Worm (Caenorhabditis elegans): ENCODE data around the gene sma-10.

sma-10 gene

DNA sequence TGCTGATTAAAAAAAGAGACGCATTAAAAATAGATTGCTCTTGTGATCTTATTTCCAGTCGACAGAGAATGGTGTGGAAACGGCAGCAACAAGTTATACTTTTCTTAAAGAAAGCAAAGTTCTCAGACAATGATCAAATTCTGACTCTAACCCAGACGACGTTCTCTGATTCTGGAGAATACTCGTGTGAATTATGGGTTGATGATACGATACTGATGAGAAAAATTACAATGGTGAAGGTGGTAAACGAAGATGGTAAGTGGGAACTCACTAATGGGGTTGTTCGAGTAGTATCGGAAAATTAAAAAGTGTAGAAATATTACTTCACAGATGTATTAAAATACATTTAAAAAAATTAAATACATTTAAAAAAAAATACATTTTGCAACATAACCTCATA, 4.1 kb downstream of the sma-10 start:
- no peak for TF ChIP-seq elt-4 (tag; optimal IDR thresholded peaks at IDR 0.05)
- no peak for TF ChIP-seq pag-3 (tag; optimal IDR thresholded peaks at IDR 0.05; ENCODE audit: borderline replicate concordance)
- TF ChIP-seq ceh-6 (GFP tag; optimal IDR thresholded peaks at IDR 0.05) = no peak
- TF ChIP-seq pqm-1 (tag; optimal IDR thresholded peaks at IDR 0.05) = no peak
- TF ChIP-seq unc-55 (GFP tag; optimal IDR thresholded peaks at IDR 0.05) = no peak
- TF ChIP-seq nhr-11 (tag; optimal IDR thresholded peaks at IDR 0.05) = no peak
- no peak for TF ChIP-seq ceh-48 (tag; optimal IDR thresholded peaks at IDR 0.05)
- no peak for TF ChIP-seq elt-2 (tag; optimal IDR thresholded peaks at IDR 0.05)
- TF ChIP-seq pha-2 (tag; optimal IDR thresholded peaks at IDR 0.05) = no peak

DNA sequence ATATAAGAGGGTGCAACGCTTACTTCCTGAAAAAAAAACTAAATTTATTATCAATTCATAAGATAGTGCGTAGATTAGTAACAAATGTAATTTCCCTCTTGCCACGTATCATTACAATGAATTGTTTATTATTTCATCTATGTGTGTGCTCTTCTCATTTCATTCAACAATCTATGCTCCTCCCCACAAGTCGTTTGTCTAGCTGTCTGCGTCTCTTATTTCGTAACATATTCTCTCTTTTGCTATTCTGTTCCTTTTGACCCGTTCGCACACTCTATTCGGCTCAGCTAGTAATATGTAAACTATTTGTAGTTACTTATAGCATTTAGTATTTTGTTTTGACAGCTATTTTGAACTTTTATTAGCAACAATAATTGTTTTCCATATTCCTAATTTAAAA, 7.8 kb downstream of the sma-10 start:
- TF ChIP-seq ceh-30 (tag; optimal IDR thresholded peaks at IDR 0.05) = no peak
- no peak for TF ChIP-seq fkh-10 (GFP tag; optimal IDR thresholded peaks at IDR 0.05)
- no peak for TF ChIP-seq nhr-232 (tag; optimal IDR thresholded peaks at IDR 0.05)
- no peak for TF ChIP-seq hlh-15 (tag; optimal IDR thresholded peaks at IDR 0.05)
- TF ChIP-seq ceh-2 (tag; optimal IDR thresholded peaks at IDR 0.05) = no peak
- no peak for TF ChIP-seq unc-55 (GFP tag; optimal IDR thresholded peaks at IDR 0.05)

DNA sequence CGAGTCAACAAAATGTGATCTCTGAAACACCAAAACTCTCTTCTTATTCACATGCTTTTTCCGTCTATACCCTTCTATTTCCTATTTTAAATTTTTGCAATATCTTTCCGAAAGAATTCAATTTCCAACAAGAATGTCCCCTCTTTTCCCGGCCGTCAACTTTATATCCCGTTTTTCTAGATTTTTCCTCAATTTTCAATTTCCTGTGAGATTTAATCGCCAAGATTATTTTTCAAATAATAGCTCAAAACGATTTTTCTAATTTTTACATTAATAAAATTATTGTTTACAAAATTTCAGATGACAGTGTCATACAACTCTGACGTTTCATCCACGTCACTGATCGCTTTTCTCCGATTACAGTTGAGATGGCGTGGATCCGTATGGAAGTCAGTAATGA, 9.1 kb downstream of the sma-10 start, which contains the start of gene best-19:
best-19 (plus strand) TSS at position 301 of the 400 bp plus-strand sequence.
- TF ChIP-seq eyg-1 (tag; optimal IDR thresholded peaks at IDR 0.05) (no peak), unc-42 (tag; optimal IDR thresholded peaks at IDR 0.05) (peak; percentile 52)

DNA sequence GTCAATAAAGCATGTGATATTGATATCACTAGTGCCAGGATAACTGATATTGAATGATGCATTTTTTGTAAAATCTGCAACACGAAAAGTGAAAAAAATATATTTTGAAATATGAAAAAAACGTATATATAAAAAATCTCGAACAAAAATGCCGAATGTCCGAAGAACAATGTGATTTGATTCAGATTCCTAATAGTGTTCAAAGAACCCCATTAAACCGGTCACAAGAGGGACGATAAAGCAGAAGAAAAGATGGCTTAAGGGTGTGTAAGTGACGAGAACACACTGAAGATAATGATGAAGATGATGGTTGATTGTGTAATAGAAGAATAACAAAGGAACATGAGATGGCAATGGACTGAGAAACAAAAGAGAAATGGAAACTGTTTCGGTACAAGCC, 13.8 kb downstream of the sma-10 start, which contains the start of gene T21D12.14:
T21D12.14 (minus strand) TSS at position 101 of the 400 bp plus-strand sequence.
- TF ChIP-seq pqm-1 (tag; optimal IDR thresholded peaks at IDR 0.05) (no peak), elt-4 (tag; optimal IDR thresholded peaks at IDR 0.05) (no peak)

DNA sequence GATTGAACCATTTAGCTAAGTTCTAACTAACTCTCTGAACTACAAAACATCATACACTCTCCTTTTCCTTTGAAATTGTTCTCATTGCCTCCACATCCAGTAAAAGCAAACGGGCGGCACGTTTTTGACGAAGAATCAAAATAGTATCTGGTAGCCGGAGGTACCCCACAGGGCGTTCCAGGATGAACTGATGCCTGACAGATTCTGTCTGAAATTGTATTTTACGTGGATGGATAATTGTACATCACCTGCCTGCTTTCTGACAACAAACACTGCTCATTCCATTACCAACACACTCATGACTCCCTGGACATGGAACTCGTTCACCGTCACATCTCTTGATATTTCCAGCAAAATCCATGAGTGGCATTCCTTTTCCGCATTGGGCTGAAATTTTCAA, 16.2 kb downstream of the sma-10 start:
- TF ChIP-seq T23F11.4 (GFP tag; optimal IDR thresholded peaks at IDR 0.05) (no peak), ceh-48 (tag; optimal IDR thresholded peaks at IDR 0.05) (no peak), fkh-10 (GFP tag; optimal IDR thresholded peaks at IDR 0.05) (no peak), ceh-14 (tag; optimal IDR thresholded peaks at IDR 0.05) (no peak), odd-2 (tag; optimal IDR thresholded peaks at IDR 0.05) (no peak), ahr-1 (tag; optimal IDR thresholded peaks at IDR 0.05) (no peak), ztf-16 (tag; optimal IDR thresholded peaks at IDR 0.05) (no peak), ceh-9 (tag; optimal IDR thresholded peaks at IDR 0.05) (no peak), unc-42 (tag; optimal IDR thresholded peaks at IDR 0.05) (no peak), elt-2 (tag; optimal IDR thresholded peaks at IDR 0.05) (no peak), ceh-24 (tag; optimal IDR thresholded peaks at IDR 0.05) (no peak)

DNA sequence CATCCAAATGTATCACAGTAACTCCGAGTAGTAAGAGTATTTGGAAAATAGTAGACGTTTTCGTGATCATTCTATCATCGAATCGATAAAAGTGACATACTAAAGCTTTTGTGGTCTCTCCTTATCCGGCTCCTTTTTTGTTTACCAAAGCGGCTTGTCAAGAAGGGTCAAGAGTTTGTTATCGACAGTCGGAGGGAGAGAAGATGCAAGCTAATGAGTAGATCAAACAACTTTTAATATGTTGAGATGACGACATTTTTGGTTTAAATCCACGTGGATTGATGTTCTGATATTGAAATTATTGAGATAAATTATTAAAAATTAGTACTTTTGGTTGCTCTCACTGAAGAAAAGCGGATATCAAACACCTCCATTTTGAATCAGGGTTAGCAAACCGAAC, 17.1 kb downstream of the sma-10 start, which contains the start of gene T21D12.7:
T21D12.7 (minus strand) TSS at position 101 of the 400 bp plus-strand sequence.
- TF ChIP-seq pha-4 (tag; optimal IDR thresholded peaks at IDR 0.05) = no peak
- TF ChIP-seq T23F11.4 (GFP tag; optimal IDR thresholded peaks at IDR 0.05) = no peak
- no peak for TF ChIP-seq ahr-1 (tag; optimal IDR thresholded peaks at IDR 0.05)
- no peak for TF ChIP-seq sdc-2 (tag; optimal IDR thresholded peaks at IDR 0.05)
- no peak for TF ChIP-seq ceh-14 (tag; optimal IDR thresholded peaks at IDR 0.05)
- no peak for TF ChIP-seq nhr-11 (tag; optimal IDR thresholded peaks at IDR 0.05)
- TF ChIP-seq odd-2 (tag; optimal IDR thresholded peaks at IDR 0.05) = no peak

DNA sequence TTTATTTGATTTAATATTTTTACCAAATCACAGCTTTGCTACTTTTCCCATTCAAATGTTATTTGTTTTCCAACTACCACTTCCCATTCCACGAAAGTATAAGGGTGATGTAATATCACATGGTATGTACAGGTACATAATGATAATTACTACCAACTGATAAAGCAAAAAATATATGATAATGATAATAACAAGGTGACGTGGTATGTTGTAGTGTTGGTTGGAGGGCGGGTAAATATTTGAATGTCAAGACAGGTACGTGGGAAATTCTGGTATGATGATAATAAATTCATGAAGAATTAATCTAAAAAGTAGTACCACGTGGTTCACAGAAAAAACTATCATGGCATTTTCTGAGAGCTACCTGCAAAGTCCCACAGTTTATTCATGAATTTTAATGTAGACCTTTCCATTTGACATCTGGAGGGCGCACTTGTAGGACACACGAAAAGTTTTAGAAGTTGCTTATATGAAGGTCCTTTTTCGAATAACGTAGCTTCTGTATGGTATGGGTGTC, 17.7 kb downstream of the sma-10 start:
- TF ChIP-seq C38D4.7 (GFP tag; optimal IDR thresholded peaks at IDR 0.05) (no peak), nhr-11 (tag; optimal IDR thresholded peaks at IDR 0.05) (no peak), ceh-34 (tag; optimal IDR thresholded peaks at IDR 0.05) (no peak), elt-4 (tag; optimal IDR thresholded peaks at IDR 0.05) (no peak), syd-9 (tag; optimal IDR thresholded peaks at IDR 0.05) (no peak), sox-2 (GFP tag; IDR thresholded peaks at IDR 0.05) (no peak), elt-2 (tag; optimal IDR thresholded peaks at IDR 0.05) (peak; percentile 95), hlh-8 (tag; optimal IDR thresholded peaks at IDR 0.05) (no peak), pqm-1 (tag; optimal IDR thresholded peaks at IDR 0.05) (peak; percentile 18), ref-2 (tag; optimal IDR thresholded peaks at IDR 0.05) (no peak)

All from whole organism, late embryonic.